Worm (Caenorhabditis elegans): Measurements from ENCODE around the gene fmo-2.

ce11 chrIV:10661760-10662159 is 20.6 kb upstream of the fmo-2 start, which contains the start of gene fmo-1:
- no peak for TF ChIP-seq nhr-11 (tag; optimal IDR thresholded peaks at IDR 0.05)
- no peak for TF ChIP-seq pha-2 (tag; optimal IDR thresholded peaks at IDR 0.05)
- no peak for TF ChIP-seq fkh-10 (GFP tag; optimal IDR thresholded peaks at IDR 0.05)
- no peak for TF ChIP-seq ceh-31 (tag; optimal IDR thresholded peaks at IDR 0.05)
- TF ChIP-seq ref-2 (tag; optimal IDR thresholded peaks at IDR 0.05) = no peak
- no peak for TF ChIP-seq unc-86 (tag; optimal IDR thresholded peaks at IDR 0.05)
- TF ChIP-seq pag-3 (tag; optimal IDR thresholded peaks at IDR 0.05; ENCODE audit: borderline replicate concordance) = no peak
- no peak for TF ChIP-seq pqm-1 (tag; optimal IDR thresholded peaks at IDR 0.05)
- no peak for TF ChIP-seq ama-1 (optimal IDR thresholded peaks at IDR 0.05)
- no peak for TF ChIP-seq dve-1 (tag; optimal IDR thresholded peaks at IDR 0.05)
- no peak for TF ChIP-seq ceh-14 (tag; optimal IDR thresholded peaks at IDR 0.05)
- no peak for TF ChIP-seq ceh-9 (tag; optimal IDR thresholded peaks at IDR 0.05)
- no peak for TF ChIP-seq lin-11 (tag; optimal IDR thresholded peaks at IDR 0.05)
- no peak for TF ChIP-seq npax-4 (tag; optimal IDR thresholded peaks at IDR 0.05)
